Worm (Caenorhabditis elegans) whole organism, L2 larva: ENCODE results near the gene apb-1.

ENCODE experiments used
- ceh-16 ChIP-seq: fragments of 150-350 bp; optimal IDR thresholded peaks from 2 replicates; lab custom pipeline; 2014; ENCODE audit warnings: missing biosample characterization, missing genetic modification characterization
- dmd-4 ChIP-seq: sonication (generic microtip); optimal IDR thresholded peaks from 2 replicates; lab custom pipeline; 2017; ENCODE audit warnings: missing biosample characterization, missing genetic modification characterization
- egl-27 ChIP-seq: sonication (generic microtip); optimal IDR thresholded peaks from 3 replicates; lab custom pipeline; 2017; ENCODE audit warnings: missing biosample characterization, missing genetic modification reagents, missing genetic modification characterization
- elt-3 ChIP-seq: sonication (generic microtip); optimal IDR thresholded peaks from 2 replicates; lab custom pipeline; 2017; ENCODE audit warnings: missing biosample characterization, missing genetic modification characterization
- mdl-1 ChIP-seq, 2 experiments: fragments of 150-350 bp in 1 of 2; sonication (generic microtip) in 1 of 2; optimal IDR thresholded peaks; 2 replicates each; lab custom pipeline; 2017; ENCODE audit warnings: missing biosample characterization in 2 of 2, missing genetic modification characterization in 2 of 2
- nhr-10 ChIP-seq: sonication (generic microtip); optimal IDR thresholded peaks from 2 replicates; lab custom pipeline; 2017; ENCODE audit warnings: missing biosample characterization, missing genetic modification characterization
- nhr-12 ChIP-seq: fragments of 150-350 bp; optimal IDR thresholded peaks from 2 replicates; lab custom pipeline; 2014; ENCODE audit warnings: missing biosample characterization, missing genetic modification characterization
- nhr-25 ChIP-seq: fragments of 150-350 bp; sonication (generic microtip); optimal IDR thresholded peaks from 3 replicates; lab custom pipeline; 2014; ENCODE audit warnings: missing biosample characterization, missing genetic modification characterization
- sma-9 ChIP-seq, 2 experiments: fragments of 150-350 bp in 1 of 2; sonication (generic microtip) in 1 of 2; optimal IDR thresholded peaks; 2 replicates each; lab custom pipeline; 2014 to 2016; ENCODE audit warnings: missing genetic modification characterization in 2 of 2, mild to moderate bottlenecking in 1 of 2, missing biosample characterization in 1 of 2, missing compliant biosample characterization in 1 of 2, missing genetic modification reagents in 1 of 2, moderate library complexity in 1 of 2
- unc-39 ChIP-seq: fragments of 150-350 bp; optimal IDR thresholded peaks from 2 replicates; lab custom pipeline; 2014; ENCODE audit warnings: missing biosample characterization, missing genetic modification characterization
- zag-1 ChIP-seq: fragments of 150-350 bp; optimal IDR thresholded peaks from 2 replicates; lab custom pipeline; 2014; ENCODE audit warnings: missing biosample characterization, missing genetic modification characterization

DNA sequence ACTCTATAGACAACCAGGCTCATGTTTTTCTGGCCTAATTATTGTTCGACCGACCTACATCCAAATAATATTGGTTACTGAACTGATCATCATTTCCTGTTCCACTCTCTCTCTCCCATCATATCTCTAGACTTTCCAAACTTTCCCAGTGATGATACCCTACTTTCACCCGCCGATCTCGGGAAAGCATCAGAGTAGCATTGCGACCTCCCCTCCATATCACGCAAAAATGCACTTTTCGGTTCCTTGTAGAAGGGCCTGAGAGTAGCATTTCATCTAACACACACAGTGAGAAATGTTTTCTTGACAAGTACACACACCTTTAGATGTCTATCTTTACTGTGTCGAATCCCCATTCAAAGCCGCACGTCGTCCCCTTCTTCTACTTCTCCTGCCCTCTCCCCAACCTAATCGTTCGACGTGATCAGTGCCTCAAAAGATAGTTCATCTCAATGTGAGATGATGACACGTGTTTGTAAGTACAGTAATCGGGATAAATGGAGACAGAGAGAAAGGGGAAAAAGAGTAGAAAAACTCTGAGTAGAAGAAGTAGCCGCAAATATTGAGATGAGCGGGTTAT is 36.1 kb upstream of the apb-1 start:
- TF ChIP-seq unc-39 (tag; lab: Kevin White, UChicago) = no peak
- no peak for TF ChIP-seq nhr-12 (tag; lab: Kevin White, UChicago)
- TF ChIP-seq egl-27 = peak; percentile 40
- TF ChIP-seq dmd-4 (tag; lab: Kevin White, UChicago) = no peak
- TF ChIP-seq nhr-25 (tag; lab: Kevin White, UChicago) = peak; percentile 21
- no peak for TF ChIP-seq zag-1 (tag; lab: Kevin White, UChicago)
- no peak for TF ChIP-seq mdl-1 (tag; optimal IDR thresholded peaks at IDR 0.05; lab: Kevin White, UChicago)
- no peak for TF ChIP-seq nhr-10 (tag; lab: Kevin White, UChicago)
- TF ChIP-seq elt-3 = no peak
- TF ChIP-seq ceh-16 (tag; lab: Kevin White, UChicago) = peak; percentile 83
- peak; percentile 69 for TF ChIP-seq sma-9 (GFP tag; optimal IDR thresholded peaks at IDR 0.05; lab: Kevin White, UChicago)
- TF ChIP-seq sma-9 (tag; optimal IDR thresholded peaks at IDR 0.05; lab: Kevin White, UChicago) = no peak
